Worm (Caenorhabditis elegans): ENCODE results near the gene Y116F11B.8.

The Y116F11B.8 gene

DNA sequence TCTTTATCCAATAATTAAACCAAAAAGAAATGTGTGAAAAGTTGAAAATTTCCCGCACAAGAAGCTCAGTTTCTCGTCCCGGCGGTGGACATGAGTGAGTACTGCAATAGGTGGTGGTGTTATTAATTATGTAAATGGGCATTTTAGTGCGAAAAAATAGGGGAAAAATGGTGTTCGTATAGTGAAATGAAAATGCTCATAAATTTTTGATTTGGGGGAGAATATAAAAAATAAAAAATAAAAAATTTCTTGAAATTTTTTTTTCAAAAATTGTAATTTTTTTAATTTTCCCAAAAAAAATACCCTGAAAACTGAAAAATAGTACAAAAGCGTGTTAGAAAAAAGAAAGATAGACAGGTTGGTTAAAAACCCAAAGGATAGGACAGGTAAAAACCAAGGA is 37.8 kb downstream of the Y116F11B.8 start, which contains the start of gene gly-4:
Gene gly-4 (minus strand): TSS at position 101 of the 400 bp plus-strand sequence.
- TF ChIP-seq ztf-1 (GFP tag; conservative IDR thresholded peaks at IDR 0.05) (no peak), fos-1 (tag; optimal IDR thresholded peaks at IDR 0.05) (no peak), C34F6.9 (tag; optimal IDR thresholded peaks at IDR 0.05) (no peak), sem-4 (tag; optimal IDR thresholded peaks at IDR 0.05) (no peak), lsy-2 (tag; optimal IDR thresholded peaks at IDR 0.05) (no peak), skn-1 (tag; optimal IDR thresholded peaks at IDR 0.05) (no peak), sma-9 (GFP tag; optimal IDR thresholded peaks at IDR 0.05) (no peak), sma-9 (tag; optimal IDR thresholded peaks at IDR 0.05) (no peak), nhr-12 (tag; optimal IDR thresholded peaks at IDR 0.05) (no peak), gmeb-1 (tag; optimal IDR thresholded peaks at IDR 0.05) (no peak), egl-27 (tag; optimal IDR thresholded peaks at IDR 0.05) (no peak), crh-2 (tag; optimal IDR thresholded peaks at IDR 0.05) (no peak), nhr-11 (tag; optimal IDR thresholded peaks at IDR 0.05) (no peak), ZK546.5 (tag; optimal IDR thresholded peaks at IDR 0.05) (no peak), ztf-11 (tag; optimal IDR thresholded peaks at IDR 0.05) (no peak), ama-1 (optimal IDR thresholded peaks at IDR 0.05) (no peak), nhr-129 (tag; optimal IDR thresholded peaks at IDR 0.05) (no peak), R02D3.7 (tag; optimal IDR thresholded peaks at IDR 0.05) (no peak), ceh-82 (tag; optimal IDR thresholded peaks at IDR 0.05) (no peak), aly-2 (tag; optimal IDR thresholded peaks at IDR 0.05) (no peak)

DNA sequence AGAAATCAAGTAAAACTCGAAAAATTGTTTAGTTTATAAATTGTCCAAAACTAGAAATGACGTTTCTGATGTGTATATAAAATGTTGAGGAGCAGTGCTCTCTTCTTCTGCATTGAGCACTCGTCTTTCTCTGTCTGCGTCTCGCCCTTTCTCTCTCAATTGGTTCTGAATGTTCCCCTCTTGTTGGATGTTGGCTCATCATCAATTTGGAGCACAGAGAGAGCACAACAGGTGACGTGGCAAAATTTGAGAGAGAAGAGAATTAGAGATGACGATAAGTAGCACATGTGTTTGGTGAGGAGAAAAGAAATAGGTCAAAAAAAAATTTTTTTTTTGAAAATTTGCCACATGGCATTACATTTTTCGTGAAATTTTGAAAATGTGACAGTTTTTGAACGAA is 40.1 kb downstream of the Y116F11B.8 start:
- peak; percentile 80 for TF ChIP-seq nhr-129 (tag; optimal IDR thresholded peaks at IDR 0.05)
- peak in 1 of 2 experiments; percentile 32 for TF ChIP-seq mdl-1 (tag; optimal IDR thresholded peaks at IDR 0.05)
- TF ChIP-seq sem-4 (tag; optimal IDR thresholded peaks at IDR 0.05): peak; percentile 23
- peak; percentile 70 for TF ChIP-seq sma-9 (GFP tag; optimal IDR thresholded peaks at IDR 0.05)
- TF ChIP-seq sma-9 (tag; optimal IDR thresholded peaks at IDR 0.05): no peak
- TF ChIP-seq ztf-4 (tag; optimal IDR thresholded peaks at IDR 0.05): peak; percentile 64
- TF ChIP-seq nhr-6 (tag; optimal IDR thresholded peaks at IDR 0.05): peak; percentile 30
- no peak for TF ChIP-seq Y55F3AM.14 (GFP tag; optimal IDR thresholded peaks at IDR 0.05)
- TF ChIP-seq mbf-1 (tag; optimal IDR thresholded peaks at IDR 0.05): no peak
- peak; percentile 75 for TF ChIP-seq C34F6.9 (tag; optimal IDR thresholded peaks at IDR 0.05)
- peak; percentile 58 for TF ChIP-seq unc-55 (GFP tag; optimal IDR thresholded peaks at IDR 0.05)
- peak; percentile 63 for TF ChIP-seq zag-1 (tag; optimal IDR thresholded peaks at IDR 0.05)
- peak in 1 of 2 experiments; percentile 74 for TF ChIP-seq lsy-2 (tag; optimal IDR thresholded peaks at IDR 0.05)
- TF ChIP-seq crh-2 (tag; optimal IDR thresholded peaks at IDR 0.05): peak; percentile 99
- no peak for TF ChIP-seq ceh-82 (tag; optimal IDR thresholded peaks at IDR 0.05)
- no peak for TF ChIP-seq nhr-23 (tag; optimal IDR thresholded peaks at IDR 0.05)
- TF ChIP-seq nhr-77 (tag; optimal IDR thresholded peaks at IDR 0.05): no peak
- TF ChIP-seq lin-13 (GFP tag; optimal IDR thresholded peaks at IDR 0.05): peak; percentile 60
- peak; percentile 66 for TF ChIP-seq F13H6.1 (tag; optimal IDR thresholded peaks at IDR 0.05)
- TF ChIP-seq mab-5 (tag; optimal IDR thresholded peaks at IDR 0.05): peak; percentile 27
- peak; percentile 17 for TF ChIP-seq fos-1 (tag; optimal IDR thresholded peaks at IDR 0.05)

DNA sequence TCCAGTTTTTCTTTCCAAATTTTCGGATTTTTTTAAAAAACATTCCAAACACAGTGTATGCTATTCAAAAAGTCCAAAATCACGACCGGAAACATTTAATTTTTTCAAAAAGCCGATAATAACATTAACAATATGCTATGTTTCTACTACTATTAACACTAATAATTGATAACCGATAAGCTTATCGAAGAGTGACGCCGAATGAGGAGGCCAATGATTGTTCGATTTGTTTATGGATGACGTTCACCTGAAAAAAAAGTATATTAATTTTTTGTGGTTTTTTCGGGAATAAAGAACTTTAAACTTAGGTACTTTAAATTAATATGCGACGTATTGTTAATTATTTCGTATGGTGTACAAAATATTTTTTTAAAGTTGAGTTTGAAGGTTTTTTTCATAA is 40.5 kb downstream of the Y116F11B.8 start:
- no peak for TF ChIP-seq nhr-11 (tag; optimal IDR thresholded peaks at IDR 0.05)
- TF ChIP-seq ztf-1 (GFP tag; conservative IDR thresholded peaks at IDR 0.05): no peak
- peak; percentile 78 for TF ChIP-seq fos-1 (tag; optimal IDR thresholded peaks at IDR 0.05)
- TF ChIP-seq peb-1 (tag; optimal IDR thresholded peaks at IDR 0.05): no peak

DNA sequence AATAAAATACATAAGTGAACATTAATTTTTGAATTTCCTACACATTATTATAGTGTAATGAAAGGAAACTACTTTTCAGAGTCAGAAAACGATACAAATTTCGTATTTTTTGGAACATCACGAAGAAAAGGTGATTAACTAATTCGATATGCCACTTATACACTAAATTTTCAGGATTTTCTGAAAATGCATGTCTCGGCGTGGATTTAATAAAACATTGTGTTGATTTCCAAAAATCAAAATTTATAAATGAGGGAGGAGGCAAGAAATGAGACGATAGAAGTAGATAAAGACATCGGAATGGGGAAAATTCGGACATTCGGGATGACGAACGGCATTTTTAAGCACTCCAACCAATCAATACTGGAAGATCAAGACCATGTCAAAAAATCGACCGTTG is 41.7 kb downstream of the Y116F11B.8 start, which contains the start of gene Y116F11B.14:
Gene Y116F11B.14 (plus strand): TSS at position 301 of the 400 bp plus-strand sequence.
- TF ChIP-seq mbf-1 (tag; optimal IDR thresholded peaks at IDR 0.05): no peak
- no peak for TF ChIP-seq dmd-4 (tag; optimal IDR thresholded peaks at IDR 0.05)
- TF ChIP-seq mab-5 (tag; optimal IDR thresholded peaks at IDR 0.05): no peak
- no peak for TF ChIP-seq nhr-237 (tag; optimal IDR thresholded peaks at IDR 0.05)
- TF ChIP-seq nhr-12 (tag; optimal IDR thresholded peaks at IDR 0.05): no peak
- no peak for TF ChIP-seq lin-39 (tag; optimal IDR thresholded peaks at IDR 0.05)
- no peak for TF ChIP-seq nhr-21 (tag; optimal IDR thresholded peaks at IDR 0.05)
- TF ChIP-seq nhr-25 (tag; optimal IDR thresholded peaks at IDR 0.05): no peak
- TF ChIP-seq nhr-129 (tag; optimal IDR thresholded peaks at IDR 0.05): no peak
- TF ChIP-seq ztf-1 (GFP tag; conservative IDR thresholded peaks at IDR 0.05): no peak
- TF ChIP-seq snpc-4 (tag; optimal IDR thresholded peaks at IDR 0.05): no peak
- TF ChIP-seq gmeb-1 (tag; optimal IDR thresholded peaks at IDR 0.05): no peak
- TF ChIP-seq F13H6.1 (tag; optimal IDR thresholded peaks at IDR 0.05): no peak
- TF ChIP-seq crh-2 (tag; optimal IDR thresholded peaks at IDR 0.05): no peak
